Fruit fly (Drosophila melanogaster): ENCODE measurements around the gene Nup133.

The Nup133 gene

dm6 chr3R:22690311-22690710 is at the start of gene Nup133, which contains the start of gene wfs1 (continued):
- TF ChIP-seq gcm2 (GFP tag; optimal IDR thresholded peaks at IDR 0.05) (no peak), CG13894 (tag; optimal IDR thresholded peaks at IDR 0.05) (no peak), ewg (GFP tag; optimal IDR thresholded peaks at IDR 0.05) (peak; percentile 46), CG32767 (GFP tag; IDR thresholded peaks at IDR 0.05) (peak; percentile 65; the same call in 1 of the 2 replicates), CG16813 (GFP tag; IDR thresholded peaks at IDR 0.05; ENCODE audit: partially characterized antibody) (peak; percentile 87), CG2712 (tag; optimal IDR thresholded peaks at IDR 0.05) (peak; percentile 92), Fer3 (tag; optimal IDR thresholded peaks at IDR 0.05) (peak; percentile 81), CG2116 (GFP tag; optimal IDR thresholded peaks at IDR 0.05) (peak; percentile 88), CG7271 (tag; optimal IDR thresholded peaks at IDR 0.05) (peak; percentile 70), wor (GFP tag; IDR thresholded peaks at IDR 0.05) (no peak), B-H1 (GFP tag; IDR thresholded peaks at IDR 0.05) (peak; percentile 25; the same call in 1 of the 3 replicates), knrl (GFP tag; IDR thresholded peaks at IDR 0.05; ENCODE audit: partially characterized antibody) (peak; percentile 90), ranshi (GFP tag; IDR thresholded peaks at IDR 0.05) (peak; percentile 52; the same call in 1 of the 2 replicates), Jarid2 (GFP tag; optimal IDR thresholded peaks at IDR 0.05) (no peak), TFAM (GFP tag; optimal IDR thresholded peaks at IDR 0.05) (no peak), zen (tag; optimal IDR thresholded peaks at IDR 0.05) (peak; percentile 86), sug (tag; optimal IDR thresholded peaks at IDR 0.05) (peak; percentile 84), CG7839 (tag; optimal IDR thresholded peaks at IDR 0.05) (no peak), B-H2 (GFP tag; optimal IDR thresholded peaks at IDR 0.05) (peak; percentile 77), slbo (GFP tag; IDR thresholded peaks at IDR 0.05) (peak; percentile 77), Ptx1 (GFP tag; IDR thresholded peaks at IDR 0.05) (peak; percentile 73), crc (GFP tag; optimal IDR thresholded peaks at IDR 0.05) (no peak), chm (GFP tag; IDR thresholded peaks at IDR 0.05) (peak; percentile 46; the same call in 1 of the 2 replicates), p53 (GFP tag; optimal IDR thresholded peaks at IDR 0.05) (no peak), CG5953 (GFP tag; IDR thresholded peaks at IDR 0.05) (no peak), CG32532 (GFP tag; IDR thresholded peaks at IDR 0.05) (peak; percentile 66; the same call in 1 of the 2 replicates), stc (GFP tag; IDR thresholded peaks at IDR 0.05) (0 out of 2 replicates have a peak, but pooled peaks have one; percentile 49), ftz-f1 (GFP tag; optimal IDR thresholded peaks at IDR 0.05) (no peak), Dll (GFP tag; IDR thresholded peaks at IDR 0.05; ENCODE audit: partially characterized antibody) (peak; percentile 97), prd (optimal IDR thresholded peaks at IDR 0.05) (no peak), prd (GFP tag; IDR thresholded peaks at IDR 0.05) (peak; percentile 80), sc (optimal IDR thresholded peaks at IDR 0.05) (no peak), sc (GFP tag; optimal IDR thresholded peaks at IDR 0.05) (peak; percentile 36), salm (tag; optimal IDR thresholded peaks at IDR 0.05) (peak; percentile 49), CG18262 (tag; optimal IDR thresholded peaks at IDR 0.05) (peak; percentile 89), Nf-YC (tag; optimal IDR thresholded peaks at IDR 0.05) (no peak), HmgZ (tag; optimal IDR thresholded peaks at IDR 0.05) (peak; percentile 79), kah (GFP tag; optimal IDR thresholded peaks at IDR 0.05) (peak; percentile 30), Chrac-16 (GFP tag; optimal IDR thresholded peaks at IDR 0.05) (peak; percentile 69), CG2202 (tag; optimal IDR thresholded peaks at IDR 0.05) (peak; percentile 50), onecut (GFP tag; IDR thresholded peaks at IDR 0.05) (peak; percentile 66; the same call in 1 of the 2 replicates), CG10274 (GFP tag; optimal IDR thresholded peaks at IDR 0.05) (no peak), crol (GFP tag; IDR thresholded peaks at IDR 0.05) (no peak), CG10267 (tag; optimal IDR thresholded peaks at IDR 0.05) (peak; percentile 87), ssp (GFP tag; IDR thresholded peaks at IDR 0.05) (peak; percentile 45; the same call in 1 of the 2 replicates), CG4424 (GFP tag; optimal IDR thresholded peaks at IDR 0.05) (peak; percentile 68), CG12769 (tag; optimal IDR thresholded peaks at IDR 0.05) (no peak), CG8089 (GFP tag; optimal IDR thresholded peaks at IDR 0.05) (no peak), hbn (GFP tag; IDR thresholded peaks at IDR 0.05; ENCODE audit: partially characterized antibody) (peak; percentile 92), oc (tag; optimal IDR thresholded peaks at IDR 0.05) (no peak), CG18764 (GFP tag; optimal IDR thresholded peaks at IDR 0.05) (peak; percentile 64)
